Worm (Caenorhabditis elegans): ENCODE measurements around the gene nrde-2.

- TF ChIP-seq dao-5 (tag; optimal IDR thresholded peaks at IDR 0.05) (no peak), W03F9.2 (tag; optimal IDR thresholded peaks at IDR 0.05) (no peak)
Observed at ce11 chrII:10242294-10242693, 5.1 kb downstream of the nrde-2 start, which contains the start of gene mrps-14.

All from whole organism, L4/young adult.